Worm (Caenorhabditis elegans): ENCODE measurements around the gene F43D2.6.

ce11 chrV:14633319-14633718 lies 1.7 kb downstream of the F43D2.6 start:
- no peak for TF ChIP-seq ztf-23 (GFP tag; IDR thresholded peaks at IDR 0.05)
- TF ChIP-seq ztf-29 (GFP tag; IDR thresholded peaks at IDR 0.05): no peak
- no peak for TF ChIP-seq cog-1 (tag; optimal IDR thresholded peaks at IDR 0.05)
- TF ChIP-seq tab-1 (GFP tag; IDR thresholded peaks at IDR 0.05): no peak
- TF ChIP-seq flt-1 (GFP tag; IDR thresholded peaks at IDR 0.05): no peak
- TF ChIP-seq med-1 (GFP tag; optimal IDR thresholded peaks at IDR 0.05; ENCODE audit: insufficient read depth): no peak
- no peak for TF ChIP-seq klf-2 (GFP tag; conservative IDR thresholded peaks at IDR 0.05)
- no peak for TF ChIP-seq ref-1 (GFP tag; conservative IDR thresholded peaks at IDR 0.05)
